Worm (Caenorhabditis elegans) whole organism, L3 larva: ENCODE results near the gene K02D10.3.

ENCODE experiments used
- R02D3.7 ChIP-seq: fragments of 150-350 bp; optimal IDR thresholded peaks from 2 replicates; lab custom pipeline; 2014; ENCODE audit warnings: missing biosample characterization, missing genetic modification characterization
- ZK546.5 ChIP-seq: sonication (generic microtip); optimal IDR thresholded peaks from 2 replicates; lab custom pipeline; 2017; ENCODE audit warnings: missing biosample characterization, missing genetic modification characterization
- aly-2 ChIP-seq: fragments of 150-350 bp; optimal IDR thresholded peaks from 2 replicates; lab custom pipeline; 2014; ENCODE audit warnings: missing biosample characterization, missing genetic modification characterization
- ama-1 ChIP-seq: fragments of 150-350 bp; optimal IDR thresholded peaks from 2 replicates; lab custom pipeline; 2018
- ceh-16 ChIP-seq: sonication (generic microtip); optimal IDR thresholded peaks from 2 replicates; lab custom pipeline; 2017; ENCODE audit warnings: missing biosample characterization, missing genetic modification characterization
- ceh-28 ChIP-seq: fragments of 150-350 bp; optimal IDR thresholded peaks from 2 replicates; lab custom pipeline; 2014; ENCODE audit warnings: missing biosample characterization, missing genetic modification reagents, missing genetic modification characterization
- ceh-82 ChIP-seq: fragments of 150-350 bp; optimal IDR thresholded peaks from 2 replicates; lab custom pipeline; 2014; ENCODE audit warnings: missing biosample characterization, missing genetic modification characterization
- ceh-9 ChIP-seq: sonication (generic microtip); optimal IDR thresholded peaks from 2 replicates; lab custom pipeline; 2018; ENCODE audit warnings: missing biosample characterization, missing genetic modification characterization
- daf-12 ChIP-seq: fragments of 150-350 bp; optimal IDR thresholded peaks from 2 replicates; lab custom pipeline; 2014; ENCODE audit warnings: missing biosample characterization, missing genetic modification reagents, missing genetic modification characterization
- egl-27 ChIP-seq: sonication (generic microtip); optimal IDR thresholded peaks from 4 replicates; lab custom pipeline; 2017; ENCODE audit warnings: missing biosample characterization, missing genetic modification reagents, missing genetic modification characterization
- egl-5 ChIP-seq: fragments of 150-350 bp; optimal IDR thresholded peaks from 2 replicates; lab custom pipeline; 2017; ENCODE audit warnings: missing biosample characterization, missing genetic modification reagents, missing genetic modification characterization, inconsistent platforms
- elt-1 ChIP-seq: fragments of 150-350 bp; optimal IDR thresholded peaks from 2 replicates; lab custom pipeline; 2014; ENCODE audit warnings: missing biosample characterization, missing genetic modification characterization
- elt-2 ChIP-seq: sonication (generic microtip); optimal IDR thresholded peaks from 2 replicates; lab custom pipeline; 2016; ENCODE audit warnings: missing genetic modification reagents, mild to moderate bottlenecking, missing genetic modification characterization, missing compliant biosample characterization
- elt-3 ChIP-seq, 3 experiments: fragments of 150-350 bp in 1 of 3; sonication (generic microtip) in 2 of 3; optimal IDR thresholded peaks; 2 replicates in 2 of 3; 4 replicates in 1 of 3; lab custom pipeline; 2014 to 2017; ENCODE audit warnings: missing biosample characterization in 3 of 3, missing genetic modification characterization in 3 of 3
- eor-1 ChIP-seq, 2 experiments: fragments of 150-350 bp; optimal IDR thresholded peaks; 2 replicates each; lab custom pipeline; 2014 to 2018; ENCODE audit warnings: missing biosample characterization in 2 of 2, missing genetic modification characterization in 2 of 2
- fkh-10 ChIP-seq: sonication (generic microtip); optimal IDR thresholded peaks from 2 replicates; lab custom pipeline; 2017; ENCODE audit warnings: missing biosample characterization, missing genetic modification reagents, missing genetic modification characterization
- fkh-2 ChIP-seq: fragments of 150-350 bp; optimal IDR thresholded peaks from 2 replicates; lab custom pipeline; 2014; ENCODE audit warnings: missing biosample characterization, missing genetic modification reagents, missing genetic modification characterization
- fos-1 ChIP-seq: fragments of 150-350 bp; optimal IDR thresholded peaks from 2 replicates; lab custom pipeline; 2014; ENCODE audit warnings: missing biosample characterization, missing genetic modification characterization
- hmg-11 ChIP-seq: sonication (generic microtip); optimal IDR thresholded peaks from 2 replicates; lab custom pipeline; 2016; ENCODE audit warnings: missing genetic modification characterization, missing compliant biosample characterization
- jun-1 ChIP-seq: fragments of 150-350 bp; optimal IDR thresholded peaks from 2 replicates; lab custom pipeline; 2014; ENCODE audit warnings: missing biosample characterization, missing genetic modification reagents, missing genetic modification characterization
- lin-15B ChIP-seq: fragments of 150-350 bp; optimal IDR thresholded peaks from 2 replicates; lab custom pipeline; 2014; ENCODE audit warnings: missing biosample characterization, missing genetic modification characterization
- lin-39 ChIP-seq: fragments of 150-350 bp; optimal IDR thresholded peaks from 2 replicates; lab custom pipeline; 2018; ENCODE audit warnings: missing biosample characterization, missing genetic modification reagents, missing genetic modification characterization
- lsy-12 ChIP-seq: sonication (generic microtip); optimal IDR thresholded peaks from 2 replicates; lab custom pipeline; 2016; ENCODE audit warnings: mild to moderate bottlenecking, missing genetic modification characterization, missing compliant biosample characterization
- mdl-1 ChIP-seq: fragments of 150-350 bp; optimal IDR thresholded peaks from 2 replicates; lab custom pipeline; 2014; ENCODE audit warnings: missing biosample characterization, missing genetic modification characterization
- mml-1 ChIP-seq: fragments of 150-350 bp; sonication (generic microtip); optimal IDR thresholded peaks from 3 replicates; lab custom pipeline; 2014; ENCODE audit warnings: missing biosample characterization, missing genetic modification characterization
- nfya-1 ChIP-seq: sonication (generic microtip); optimal IDR thresholded peaks from 2 replicates; lab custom pipeline; 2017; ENCODE audit warnings: missing genetic modification characterization, mild to moderate bottlenecking, missing compliant biosample characterization, antibody characterized with exemption, moderate library complexity; ENCODE audit not compliant: insufficient read depth
- nhr-11 ChIP-seq: fragments of 150-350 bp; optimal IDR thresholded peaks from 2 replicates; lab custom pipeline; 2014; ENCODE audit warnings: missing biosample characterization, missing genetic modification characterization
- nhr-12 ChIP-seq: fragments of 150-350 bp; optimal IDR thresholded peaks from 2 replicates; lab custom pipeline; 2014; ENCODE audit warnings: missing biosample characterization, missing genetic modification characterization
- nhr-23 ChIP-seq: fragments of 150-350 bp; optimal IDR thresholded peaks from 2 replicates; lab custom pipeline; 2014; ENCODE audit warnings: missing biosample characterization, missing genetic modification reagents, missing genetic modification characterization
- nhr-237 ChIP-seq: fragments of 150-350 bp; optimal IDR thresholded peaks from 2 replicates; lab custom pipeline; 2014; ENCODE audit warnings: missing biosample characterization, missing genetic modification characterization
- nhr-25 ChIP-seq: sonication (generic microtip); optimal IDR thresholded peaks from 2 replicates; lab custom pipeline; 2017; ENCODE audit warnings: missing biosample characterization, missing genetic modification characterization
- nhr-28 ChIP-seq: fragments of 150-350 bp; optimal IDR thresholded peaks from 2 replicates; lab custom pipeline; 2014; ENCODE audit warnings: missing biosample characterization, missing genetic modification characterization
- nhr-43 ChIP-seq: sonication (generic microtip); optimal IDR thresholded peaks from 2 replicates; lab custom pipeline; 2016; ENCODE audit warnings: mild to moderate bottlenecking, missing genetic modification characterization, missing compliant biosample characterization; ENCODE audit not compliant: poor library complexity, severe bottlenecking
- nhr-67 ChIP-seq: fragments of 150-350 bp; optimal IDR thresholded peaks from 2 replicates; lab custom pipeline; 2014; ENCODE audit warnings: missing biosample characterization, missing genetic modification characterization
- nhr-76 ChIP-seq: fragments of 150-350 bp; sonication (generic microtip); optimal IDR thresholded peaks from 5 replicates; lab custom pipeline; 2014; ENCODE audit warnings: missing biosample characterization, missing genetic modification characterization
- nhr-77 ChIP-seq: fragments of 150-350 bp; optimal IDR thresholded peaks from 2 replicates; lab custom pipeline; 2014; ENCODE audit warnings: missing biosample characterization, missing genetic modification characterization
- pha-4 ChIP-seq: fragments of 150-350 bp; optimal IDR thresholded peaks from 2 replicates; lab custom pipeline; 2014; ENCODE audit warnings: missing biosample characterization, missing genetic modification reagents, missing genetic modification characterization
- pqm-1 ChIP-seq: fragments of 150-350 bp; optimal IDR thresholded peaks from 2 replicates; lab custom pipeline; 2017; ENCODE audit warnings: missing biosample characterization, missing genetic modification characterization, inconsistent platforms
- sea-2 ChIP-seq: fragments of 150-350 bp; sonication (generic microtip); optimal IDR thresholded peaks from 4 replicates; lab custom pipeline; 2014; ENCODE audit warnings: missing biosample characterization, missing genetic modification reagents, missing genetic modification characterization
- skn-1 ChIP-seq: fragments of 150-350 bp; optimal IDR thresholded peaks from 2 replicates; lab custom pipeline; 2014; ENCODE audit warnings: missing biosample characterization, missing genetic modification characterization
- snpc-4 ChIP-seq: fragments of 150-350 bp; optimal IDR thresholded peaks from 2 replicates; lab custom pipeline; 2014; ENCODE audit warnings: missing biosample characterization, missing genetic modification characterization
- tbx-2 ChIP-seq: sonication (generic microtip); optimal IDR thresholded peaks from 2 replicates; lab custom pipeline; 2016; ENCODE audit warnings: mild to moderate bottlenecking, missing genetic modification characterization, missing compliant biosample characterization
- unc-39 ChIP-seq: sonication (generic microtip); optimal IDR thresholded peaks from 4 replicates; lab custom pipeline; 2017; ENCODE audit warnings: missing biosample characterization, missing genetic modification characterization
- unc-62 ChIP-seq: fragments of 150-350 bp; sonication (generic microtip); optimal IDR thresholded peaks from 4 replicates; lab custom pipeline; 2014; ENCODE audit warnings: missing biosample characterization, missing genetic modification reagents, missing genetic modification characterization
- zag-1 ChIP-seq: fragments of 150-350 bp; optimal IDR thresholded peaks from 2 replicates; lab custom pipeline; 2014; ENCODE audit warnings: missing biosample characterization, missing genetic modification characterization
- ztf-11 ChIP-seq: fragments of 150-350 bp; optimal IDR thresholded peaks from 2 replicates; lab custom pipeline; 2014; ENCODE audit warnings: missing biosample characterization, missing genetic modification characterization
- ztf-4 ChIP-seq: fragments of 150-350 bp; optimal IDR thresholded peaks from 2 replicates; lab custom pipeline; 2014; ENCODE audit warnings: missing biosample characterization, missing genetic modification characterization

The K02D10.3 gene

ce11 chrIII:8795595-8796141 lies 23.9 kb upstream of the K02D10.3 start:
- peak; percentile 88 for TF ChIP-seq egl-27 (tag; lab: Kevin White, UChicago)
- TF ChIP-seq tbx-2 (tag; lab: Kevin White, UChicago): peak; percentile 93
- peak in 1 of 3 experiments; percentile 36 for TF ChIP-seq elt-3 (tag; optimal IDR thresholded peaks at IDR 0.05; lab: Kevin White, UChicago)
- TF ChIP-seq skn-1: peak; percentile 54
- peak; percentile 83 for TF ChIP-seq elt-1
- peak; percentile 93 for TF ChIP-seq lin-39 (tag; lab: Kevin White, UChicago)
- TF ChIP-seq unc-39: peak; percentile 20
- no peak for TF ChIP-seq aly-2 (tag; lab: Kevin White, UChicago)
- peak in 1 of 2 experiments; percentile 41 for TF ChIP-seq eor-1 (tag; optimal IDR thresholded peaks at IDR 0.05; lab: Kevin White, UChicago)
- TF ChIP-seq pqm-1 (tag; lab: Kevin White, UChicago): peak; percentile 85
- peak; percentile 94 for TF ChIP-seq lsy-12 (tag; lab: Kevin White, UChicago)
- TF ChIP-seq nhr-76 (tag; lab: Kevin White, UChicago): peak; percentile 2
- no peak for TF ChIP-seq ztf-11
- TF ChIP-seq nhr-23 (tag; lab: Kevin White, UChicago): peak; percentile 99
- peak; percentile 95 for TF ChIP-seq ceh-28 (tag; lab: Kevin White, UChicago)
- peak; percentile 78 for TF ChIP-seq ztf-4 (tag; lab: Kevin White, UChicago)
- peak; percentile 63 for TF ChIP-seq daf-12
- TF ChIP-seq nhr-11 (tag; lab: Kevin White, UChicago): peak; percentile 93
- TF ChIP-seq ceh-16 (tag; lab: Kevin White, UChicago): no peak
- TF ChIP-seq fos-1: peak; percentile 53
- peak; percentile 91 for TF ChIP-seq ceh-82 (tag; lab: Kevin White, UChicago)
- TF ChIP-seq elt-2: peak; percentile 66
- TF ChIP-seq fkh-10 (GFP tag; lab: Kevin White, UChicago): peak; percentile 95
- TF ChIP-seq nhr-67 (tag; lab: Kevin White, UChicago): no peak
- TF ChIP-seq sea-2 (GFP tag; lab: Kevin White, UChicago): peak; percentile 94
- no peak for TF ChIP-seq nhr-28 (tag; lab: Kevin White, UChicago)
- TF ChIP-seq hmg-11 (tag; lab: Kevin White, UChicago): peak; percentile 100
- TF ChIP-seq nhr-25 (tag; lab: Kevin White, UChicago): peak; percentile 98
- TF ChIP-seq ama-1: peak; percentile 60
- TF ChIP-seq nfya-1: peak; percentile 97
- peak; percentile 95 for TF ChIP-seq unc-62 (GFP tag; lab: Kevin White, UChicago)
- TF ChIP-seq zag-1: peak; percentile 87
- peak; percentile 96 for TF ChIP-seq jun-1 (tag; lab: Kevin White, UChicago)
- TF ChIP-seq nhr-12 (tag; lab: Kevin White, UChicago): no peak
- TF ChIP-seq pha-4 (tag; lab: Kevin White, UChicago): peak; percentile 90
- peak; percentile 68 for TF ChIP-seq egl-5 (tag; lab: Kevin White, UChicago)
- no peak for TF ChIP-seq fkh-2 (tag; lab: Kevin White, UChicago)
- TF ChIP-seq mml-1 (tag; lab: Kevin White, UChicago): no peak
- peak; percentile 53 for TF ChIP-seq ceh-9 (tag; lab: Kevin White, UChicago)
- TF ChIP-seq R02D3.7 (tag; lab: Kevin White, UChicago): peak; percentile 83
- TF ChIP-seq snpc-4 (tag; lab: Kevin White, UChicago): peak; percentile 97
- TF ChIP-seq mdl-1 (tag; lab: Kevin White, UChicago): peak; percentile 96
- TF ChIP-seq nhr-237 (tag; lab: Kevin White, UChicago): no peak
- TF ChIP-seq nhr-43 (tag; lab: Kevin White, UChicago): peak; percentile 97
- no peak for TF ChIP-seq ZK546.5 (tag; lab: Kevin White, UChicago)
- TF ChIP-seq lin-15B: peak; percentile 71
- TF ChIP-seq nhr-77 (tag; lab: Kevin White, UChicago): peak; percentile 60
